Fruit fly (Drosophila melanogaster) whole organism, pupa: ENCODE results near the gene mRpL3.

Source experiments
- CG13204 ChIP-seq: fragments of 200-800 bp; sonication (Bioruptor generic); optimal IDR thresholded peaks from 2 replicates; lab custom pipeline; 2018; ENCODE audit warnings: missing biosample characterization, mild to moderate bottlenecking, missing genetic modification characterization, moderate library complexity
- CG14655 ChIP-seq: fragments of 200-800 bp; sonication (Bioruptor generic); optimal IDR thresholded peaks from 3 replicates; lab custom pipeline; 2017; ENCODE audit warnings: mild to moderate bottlenecking, missing biosample characterization, missing genetic modification reagents, missing genetic modification characterization
- CG15710 ChIP-seq: fragments of 200-800 bp; sonication (Bioruptor generic); optimal IDR thresholded peaks from 2 replicates; lab custom pipeline; 2018; ENCODE audit warnings: missing biosample characterization, mild to moderate bottlenecking, missing genetic modification characterization, moderate library complexity
- CG32121 ChIP-seq: fragments of 200-800 bp; sonication (Bioruptor generic); IDR thresholded peaks from 2 replicates; pipeline ENCODE4 v1.3.6; 2022; ENCODE audit warnings: missing biosample characterization, missing genetic modification characterization
- CG34367 ChIP-seq: fragments of 200-800 bp; sonication (Bioruptor generic); optimal IDR thresholded peaks from 2 replicates; lab custom pipeline; 2018; ENCODE audit warnings: missing biosample characterization, mild to moderate bottlenecking, missing genetic modification characterization
- CG8159 ChIP-seq: fragments of 200-800 bp; sonication (Bioruptor generic); optimal IDR thresholded peaks from 3 replicates; lab custom pipeline; 2018; ENCODE audit warnings: missing biosample characterization, mild to moderate bottlenecking, missing genetic modification characterization, moderate library complexity
- CG9948 ChIP-seq: fragments of 200-800 bp; sonication (Bioruptor generic); optimal IDR thresholded peaks from 2 replicates; lab custom pipeline; 2018; ENCODE audit warnings: missing biosample characterization, mild to moderate bottlenecking, missing genetic modification characterization, moderate library complexity
- D1 ChIP-seq: fragments of 200-800 bp; sonication (Bioruptor generic); optimal IDR thresholded peaks from 2 replicates; lab custom pipeline; 2018; ENCODE audit warnings: missing biosample characterization, mild to moderate bottlenecking, missing genetic modification characterization, moderate library complexity
- EcR ChIP-seq: fragments of 200-800 bp; sonication (Bioruptor generic); optimal IDR thresholded peaks from 3 replicates; lab custom pipeline; 2019; ENCODE audit warnings: missing biosample characterization, missing genetic modification characterization, mild to moderate bottlenecking, moderate library complexity, missing genetic modification reagents
- Pif1B ChIP-seq: fragments of 200-800 bp; sonication (Bioruptor generic); optimal IDR thresholded peaks from 3 replicates; lab custom pipeline; 2016; ENCODE audit warnings: missing biosample characterization, missing genetic modification characterization
- rn ChIP-seq: fragments of 200-800 bp; sonication (Bioruptor generic); IDR thresholded peaks from 2 replicates; pipeline ENCODE4 v1.3.6; 2022; ENCODE audit warnings: missing biosample characterization, missing genetic modification characterization

DNA sequence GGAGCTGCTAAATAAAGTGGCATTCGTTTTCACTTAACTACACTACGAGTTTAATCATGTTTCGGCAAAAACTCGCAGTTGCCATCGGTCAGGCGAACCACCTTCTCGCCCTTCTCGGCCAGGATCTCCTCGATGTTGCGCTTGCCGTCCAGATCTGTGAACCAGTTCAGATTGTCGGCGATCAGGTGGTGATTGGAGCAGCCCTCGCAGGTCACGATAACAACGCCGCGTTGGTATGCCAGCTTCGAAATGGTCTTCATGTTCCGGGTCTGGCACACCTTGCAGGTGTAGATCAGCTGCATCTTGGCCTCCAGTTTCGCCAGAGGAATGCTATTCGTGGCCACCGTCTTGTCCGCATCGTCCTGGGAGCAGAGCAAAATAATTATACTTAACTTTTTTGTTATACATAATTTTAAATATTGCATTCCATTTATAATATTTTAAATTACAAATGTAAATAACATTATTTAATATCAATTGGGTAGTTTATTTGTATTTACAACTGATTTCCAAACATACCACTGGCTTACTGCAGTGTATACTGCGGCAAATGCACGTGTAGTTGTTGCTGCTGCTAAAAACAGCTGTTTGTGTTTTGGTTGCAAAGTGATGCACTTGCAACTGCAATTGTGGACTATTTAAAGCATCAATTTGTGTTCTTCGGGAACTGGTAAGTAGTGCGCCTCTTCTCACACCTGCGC, 27.7 kb upstream of the mRpL3 start:
- TF ChIP-seq D1 (tag; lab: Kevin White, UChicago): no peak
- no peak for TF ChIP-seq CG9948 (tag; lab: Kevin White, UChicago)
- no peak for TF ChIP-seq EcR (GFP tag; lab: Kevin White, UChicago)
- peak; percentile 21; the same call in 1 of the 2 replicates for TF ChIP-seq CG32121 (GFP tag; lab: Robert Waterston, UW)
- peak; percentile 25; the same call in 1 of the 2 replicates for TF ChIP-seq rn
- TF ChIP-seq CG15710 (tag; lab: Kevin White, UChicago): no peak
- TF ChIP-seq CG34367 (tag; lab: Kevin White, UChicago): no peak
- no peak for TF ChIP-seq CG13204 (GFP tag; lab: Kevin White, UChicago)
- TF ChIP-seq CG14655: no peak
- TF ChIP-seq CG8159 (tag; lab: Kevin White, UChicago): no peak
- TF ChIP-seq Pif1B (GFP tag; lab: Kevin White, UChicago): no peak
